Fruit fly (Drosophila melanogaster) whole organism, embryonic: ENCODE data around the gene retm.

Experiments used
- Abd-B ChIP-seq: fragments of 200-800 bp; sonication (Bioruptor generic); optimal IDR thresholded peaks from 2 replicates; lab custom pipeline; 2018; ENCODE audit warnings: missing biosample characterization, mild to moderate bottlenecking, missing genetic modification characterization, moderate library complexity
- CG1024 ChIP-seq: fragments of 200-800 bp; sonication (Bioruptor generic); IDR thresholded peaks from 2 replicates; pipeline ENCODE4 v1.3.6; 2022; ENCODE audit warnings: missing biosample characterization, missing genetic modification characterization
- CG11398 ChIP-seq: fragments of 200-800 bp; sonication (Bioruptor generic); optimal IDR thresholded peaks from 2 replicates; lab custom pipeline; 2016; ENCODE audit warnings: missing biosample characterization, missing genetic modification characterization
- CG12155 ChIP-seq: fragments of 200-800 bp; sonication (Bioruptor generic); optimal IDR thresholded peaks from 3 replicates; lab custom pipeline; 2016; ENCODE audit warnings: missing biosample characterization, missing genetic modification characterization
- CG12219 ChIP-seq: fragments of 200-800 bp; sonication (Bioruptor generic); optimal IDR thresholded peaks from 3 replicates; lab custom pipeline; 2018; ENCODE audit warnings: missing biosample characterization, mild to moderate bottlenecking, missing genetic modification characterization
- CG12659 ChIP-seq: fragments of 200-800 bp; sonication (Bioruptor generic); optimal IDR thresholded peaks from 3 replicates; lab custom pipeline; 2017; ENCODE audit warnings: mild to moderate bottlenecking, missing biosample characterization, missing genetic modification reagents, missing genetic modification characterization
- CG13123 ChIP-seq: fragments of 200-800 bp; sonication (Bioruptor generic); optimal IDR thresholded peaks from 2 replicates; lab custom pipeline; 2016; ENCODE audit warnings: missing biosample characterization, missing genetic modification characterization
- CG13775 ChIP-seq: fragments of 200-800 bp; sonication (Bioruptor generic); optimal IDR thresholded peaks from 3 replicates; lab custom pipeline; 2017; ENCODE audit warnings: missing biosample characterization, mild to moderate bottlenecking, missing genetic modification characterization
- CG15269 ChIP-seq: fragments of 200-800 bp; sonication (Bioruptor generic); optimal IDR thresholded peaks from 2 replicates; lab custom pipeline; 2018; ENCODE audit warnings: missing biosample characterization, mild to moderate bottlenecking, missing genetic modification characterization, moderate library complexity
- CG16813 ChIP-seq: fragments of 200-800 bp; sonication (Bioruptor generic); IDR thresholded peaks from 3 replicates; pipeline ENCODE4 v1.3.6; 2022; ENCODE audit warnings: missing biosample characterization, missing genetic modification characterization; ENCODE audit not compliant: partially characterized antibody
- CG17568 ChIP-seq: fragments of 200-800 bp; sonication (Bioruptor generic); optimal IDR thresholded peaks from 2 replicates; lab custom pipeline; 2018; ENCODE audit warnings: missing biosample characterization, mild to moderate bottlenecking, missing genetic modification characterization, moderate library complexity
- CG17612 ChIP-seq: fragments of 200-800 bp; sonication (Bioruptor generic); IDR thresholded peaks from 2 replicates; pipeline ENCODE4 v1.3.6; 2022; ENCODE audit warnings: missing biosample characterization, missing genetic modification characterization
- CG18764 ChIP-seq: fragments of 200-800 bp; sonication (Bioruptor generic); optimal IDR thresholded peaks from 3 replicates; lab custom pipeline; 2016; ENCODE audit warnings: missing biosample characterization, missing genetic modification characterization
- CG32772 ChIP-seq: fragments of 200-800 bp; sonication (Bioruptor generic); IDR thresholded peaks from 2 replicates; pipeline ENCODE4 v1.3.6; 2022; ENCODE audit warnings: missing biosample characterization, missing genetic modification characterization
- CG3838 ChIP-seq: fragments of 200-800 bp; sonication (Bioruptor generic); optimal IDR thresholded peaks from 3 replicates; lab custom pipeline; 2016; ENCODE audit warnings: missing biosample characterization, missing genetic modification characterization
- CG3847 ChIP-seq: fragments of 200-800 bp; sonication (Bioruptor generic); IDR thresholded peaks from 2 replicates; pipeline ENCODE4 v1.3.6; 2022; ENCODE audit warnings: missing biosample characterization, missing genetic modification characterization
- CG4360 ChIP-seq: fragments of 200-800 bp; sonication (Bioruptor generic); IDR thresholded peaks from 2 replicates; pipeline ENCODE4 v1.3.6; 2022; ENCODE audit warnings: missing biosample characterization, missing genetic modification characterization
- CG6683 ChIP-seq: fragments of 200-800 bp; sonication (Bioruptor generic); optimal IDR thresholded peaks from 2 replicates; lab custom pipeline; 2017; ENCODE audit warnings: missing biosample characterization, mild to moderate bottlenecking, missing genetic modification characterization, missing genetic modification reagents
- CG7271 ChIP-seq: fragments of 200-800 bp; sonication (Bioruptor generic); optimal IDR thresholded peaks from 2 replicates; lab custom pipeline; 2018; ENCODE audit warnings: missing biosample characterization, mild to moderate bottlenecking, missing genetic modification characterization, moderate library complexity
- CG7839 ChIP-seq: fragments of 200-800 bp; sonication (Bioruptor generic); optimal IDR thresholded peaks from 3 replicates; lab custom pipeline; 2018; ENCODE audit warnings: missing biosample characterization, mild to moderate bottlenecking, missing genetic modification characterization, moderate library complexity
- CG9817 ChIP-seq: fragments of 200-800 bp; sonication (Bioruptor generic); optimal IDR thresholded peaks from 2 replicates; lab custom pipeline; 2018; ENCODE audit warnings: missing biosample characterization, mild to moderate bottlenecking, missing genetic modification characterization, moderate library complexity
- D19A ChIP-seq: fragments of 200-800 bp; optimal IDR thresholded peaks from 3 replicates; lab custom pipeline; 2019; ENCODE audit warnings: missing biosample characterization, mild to moderate bottlenecking, missing genetic modification characterization, moderate library complexity
- D19B ChIP-seq: fragments of 200-800 bp; sonication (Bioruptor generic); optimal IDR thresholded peaks from 2 replicates; lab custom pipeline; 2017; ENCODE audit warnings: missing biosample characterization, mild to moderate bottlenecking, missing genetic modification characterization
- Dp ChIP-seq: fragments of 200-800 bp; sonication (Bioruptor generic); optimal IDR thresholded peaks from 2 replicates; lab custom pipeline; 2018; ENCODE audit warnings: missing biosample characterization, mild to moderate bottlenecking, missing genetic modification characterization, moderate library complexity
- Gug ChIP-seq: fragments of 200-800 bp; sonication (Bioruptor generic); IDR thresholded peaks from 4 replicates; pipeline ENCODE4 v1.3.6; 2022; ENCODE audit warnings: missing biosample characterization, missing genetic modification characterization
- HLH3B ChIP-seq: fragments of 200-800 bp; sonication (Bioruptor generic); IDR thresholded peaks from 2 replicates; pipeline ENCODE4 v1.3.6; 2022; ENCODE audit warnings: missing biosample characterization, missing genetic modification characterization
- HLH4C ChIP-seq: fragments of 200-800 bp; sonication (Bioruptor generic); IDR thresholded peaks from 3 replicates; pipeline ENCODE4 v1.3.6; 2022; ENCODE audit warnings: missing biosample characterization, missing genetic modification characterization; ENCODE audit not compliant: partially characterized antibody
- Mes4 ChIP-seq: fragments of 200-800 bp; sonication (Bioruptor generic); optimal IDR thresholded peaks from 2 replicates; lab custom pipeline; 2016; ENCODE audit warnings: missing biosample characterization, missing genetic modification characterization
- Side ChIP-seq: fragments of 200-800 bp; sonication (Bioruptor generic); optimal IDR thresholded peaks from 2 replicates; lab custom pipeline; 2016; ENCODE audit warnings: missing biosample characterization, missing genetic modification characterization
- Sin3A ChIP-seq: fragments of >200 bp; optimal IDR thresholded peaks from 2 replicates; lab custom pipeline; 2018
- Xbp1 ChIP-seq: fragments of 200-800 bp; sonication (Bioruptor generic); optimal IDR thresholded peaks from 3 replicates; lab custom pipeline; 2016; ENCODE audit warnings: missing biosample characterization, mild to moderate bottlenecking, missing genetic modification characterization
- ab ChIP-seq: fragments of 200-800 bp; sonication (Bioruptor generic); optimal IDR thresholded peaks from 2 replicates; lab custom pipeline; 2016; ENCODE audit warnings: missing biosample characterization, missing genetic modification characterization
- bcd ChIP-seq: fragments of 200-800 bp; sonication (Bioruptor generic); optimal IDR thresholded peaks from 2 replicates; lab custom pipeline; 2017; ENCODE audit warnings: missing biosample characterization, mild to moderate bottlenecking, missing genetic modification characterization
- btn ChIP-seq: fragments of 200-800 bp; sonication (Bioruptor generic); optimal IDR thresholded peaks from 2 replicates; lab custom pipeline; 2016; ENCODE audit warnings: missing biosample characterization, missing genetic modification characterization
- fd102C ChIP-seq: fragments of 200-800 bp; sonication (Bioruptor generic); optimal IDR thresholded peaks from 2 replicates; lab custom pipeline; 2018; ENCODE audit warnings: missing biosample characterization, mild to moderate bottlenecking, missing genetic modification characterization, moderate library complexity
- gcm2 ChIP-seq: fragments of 200-800 bp; sonication (Bioruptor generic); optimal IDR thresholded peaks from 2 replicates; lab custom pipeline; 2016; ENCODE audit warnings: missing biosample characterization, missing genetic modification characterization
- gsb-n ChIP-seq: fragments of 200-800 bp; sonication (Bioruptor generic); optimal IDR thresholded peaks from 3 replicates; lab custom pipeline; 2018; ENCODE audit warnings: missing biosample characterization, mild to moderate bottlenecking, missing genetic modification characterization
- insv ChIP-seq, 2 experiments: fragments of 200-800 bp; sonication (Bioruptor generic); optimal IDR thresholded peaks; 3 replicates each; lab custom pipeline; 2016 to 2018; ENCODE audit warnings: missing biosample characterization in 2 of 2, missing genetic modification characterization in 2 of 2
- inv ChIP-seq: fragments of 200-800 bp; sonication (Bioruptor generic); IDR thresholded peaks from 2 replicates; pipeline ENCODE4 v1.3.6; 2022; ENCODE audit warnings: missing biosample characterization, missing genetic modification characterization; ENCODE audit not compliant: partially characterized antibody
- jing ChIP-seq: fragments of 200-800 bp; sonication (Bioruptor generic); optimal IDR thresholded peaks from 2 replicates; lab custom pipeline; 2018; ENCODE audit warnings: missing biosample characterization, mild to moderate bottlenecking, missing genetic modification characterization
- lbe ChIP-seq: fragments of 200-800 bp; sonication (Bioruptor generic); optimal IDR thresholded peaks from 2 replicates; lab custom pipeline; 2016; ENCODE audit warnings: missing biosample characterization, mild to moderate bottlenecking, missing genetic modification characterization
- ranshi ChIP-seq: fragments of 200-800 bp; sonication (Bioruptor generic); IDR thresholded peaks from 2 replicates; pipeline ENCODE4 v1.3.6; 2022; ENCODE audit warnings: missing biosample characterization, missing genetic modification characterization
- ro ChIP-seq: fragments of 200-800 bp; sonication (Bioruptor generic); IDR thresholded peaks from 2 replicates; pipeline ENCODE4 v1.3.6; 2022; ENCODE audit warnings: missing biosample characterization, missing genetic modification characterization
- schlank ChIP-seq: fragments of 200-800 bp; sonication (Bioruptor generic); optimal IDR thresholded peaks from 2 replicates; lab custom pipeline; 2018; ENCODE audit warnings: missing biosample characterization, mild to moderate bottlenecking, missing genetic modification characterization
- sd ChIP-seq: fragments of 200-800 bp; sonication (Bioruptor generic); optimal IDR thresholded peaks from 3 replicates; lab custom pipeline; 2018; ENCODE audit warnings: missing biosample characterization, mild to moderate bottlenecking, missing genetic modification characterization, moderate library complexity
- sens-2 ChIP-seq: fragments of 200-800 bp; sonication (Bioruptor generic); IDR thresholded peaks from 2 replicates; pipeline ENCODE4 v1.3.6; 2022; ENCODE audit warnings: missing biosample characterization, missing genetic modification characterization
- sisA ChIP-seq: fragments of 200-800 bp; sonication (Bioruptor generic); IDR thresholded peaks from 2 replicates; pipeline ENCODE4 v1.3.6; 2022; ENCODE audit warnings: missing biosample characterization, missing genetic modification characterization
- slbo ChIP-seq: fragments of 200-800 bp; sonication (Bioruptor generic); IDR thresholded peaks from 2 replicates; pipeline ENCODE4 v1.3.6; 2022; ENCODE audit warnings: missing biosample characterization, missing genetic modification characterization
- slp2 ChIP-seq: fragments of 200-800 bp; sonication (Bioruptor generic); optimal IDR thresholded peaks from 2 replicates; lab custom pipeline; 2016; ENCODE audit warnings: missing biosample characterization, missing genetic modification characterization
- tup ChIP-seq: fragments of 200-800 bp; sonication (Bioruptor generic); optimal IDR thresholded peaks from 2 replicates; lab custom pipeline; 2016; ENCODE audit warnings: missing biosample characterization, mild to moderate bottlenecking, missing genetic modification characterization, moderate library complexity
- twi ChIP-seq: fragments of 200-800 bp; optimal IDR thresholded peaks from 2 replicates; lab custom pipeline; 2019; ENCODE audit warnings: missing biosample characterization, mild to moderate bottlenecking, missing genetic modification characterization, moderate library complexity

retm gene

dm6 chr2L:6488676-6489140 lies 33.0 kb upstream of the retm start, which contains the start of the genes KFase and epsilonCOP (continued):
- TF ChIP-seq Dp: peak; percentile 55
- TF ChIP-seq CG13775: peak; percentile 69
- no peak for TF ChIP-seq jing
- TF ChIP-seq CG12659: peak; percentile 89
- TF ChIP-seq schlank (tag; lab: Kevin White, UChicago): no peak
- TF ChIP-seq gcm2: no peak
- no peak for TF ChIP-seq CG3838 (GFP tag; lab: Kevin White, UChicago)
- peak; percentile 39 for TF ChIP-seq Side (GFP tag; lab: Kevin White, UChicago)
- TF ChIP-seq CG18764 (GFP tag; lab: Kevin White, UChicago): peak; percentile 20
- TF ChIP-seq ab (GFP tag; lab: Kevin White, UChicago): no peak
- TF ChIP-seq HLH3B (GFP tag; lab: Robert Waterston, UW): no peak
- TF ChIP-seq D19A: peak; percentile 23
- peak; percentile 52 for TF ChIP-seq Abd-B (GFP tag; lab: Kevin White, UChicago)
- TF ChIP-seq twi (tag; lab: Kevin White, UChicago): peak; percentile 21
- TF ChIP-seq gsb-n (tag; lab: Kevin White, UChicago): peak; percentile 58
- TF ChIP-seq Mes4 (GFP tag; lab: Kevin White, UChicago): peak; percentile 52
- TF ChIP-seq CG1024 (GFP tag; lab: Robert Waterston, UW): no peak
- TF ChIP-seq slp2 (GFP tag; lab: Kevin White, UChicago): no peak
- TF ChIP-seq sisA: no peak
- peak in 1 of 2 experiments; percentile 19 for TF ChIP-seq insv (GFP tag; optimal IDR thresholded peaks at IDR 0.05; lab: Kevin White, UChicago)
- peak; percentile 58 for TF ChIP-seq CG12155 (GFP tag; lab: Kevin White, UChicago)
- no peak for TF ChIP-seq sens-2 (GFP tag; lab: Robert Waterston, UW)
- TF ChIP-seq CG32772 (GFP tag; lab: Robert Waterston, UW): no peak
- no peak for TF ChIP-seq ro (GFP tag; lab: Robert Waterston, UW)
- peak; percentile 74 for TF ChIP-seq Xbp1 (GFP tag; lab: Kevin White, UChicago)
- peak; percentile 63 for TF ChIP-seq sd (tag; lab: Kevin White, UChicago)
- peak; percentile 47 for TF ChIP-seq CG6683 (GFP tag; lab: Kevin White, UChicago)
- TF ChIP-seq CG16813 (GFP tag; lab: Robert Waterston, UW): peak; percentile 68
- peak; percentile 45 for TF ChIP-seq CG7839 (tag; lab: Kevin White, UChicago)
- peak; percentile 61 for TF ChIP-seq CG15269 (tag; lab: Kevin White, UChicago)
- peak; percentile 5 for TF ChIP-seq D19B
- no peak for TF ChIP-seq btn (GFP tag; lab: Kevin White, UChicago)
- TF ChIP-seq slbo (GFP tag; lab: Robert Waterston, UW): peak; percentile 65
- peak; percentile 22 for TF ChIP-seq CG11398 (GFP tag; lab: Kevin White, UChicago)
- TF ChIP-seq Gug (GFP tag; lab: Robert Waterston, UW): no peak; the same call in 3 of the 4 replicates
- no peak for TF ChIP-seq CG12219
- peak; percentile 75; the same call in 1 of the 2 replicates for TF ChIP-seq CG3847 (GFP tag; lab: Robert Waterston, UW)
- TF ChIP-seq CG7271 (tag; lab: Kevin White, UChicago): peak; percentile 17
- TF ChIP-seq HLH4C (GFP tag; lab: Robert Waterston, UW): peak; percentile 87
- TF ChIP-seq Sin3A (lab: Kevin White, UChicago): peak; percentile 43
- no peak for TF ChIP-seq tup
- TF ChIP-seq ranshi (GFP tag; lab: Robert Waterston, UW): peak; percentile 43; the same call in 1 of the 2 replicates
- TF ChIP-seq bcd (GFP tag; lab: Kevin White, UChicago): peak; percentile 59
- TF ChIP-seq inv (GFP tag; lab: Robert Waterston, UW): peak; percentile 61
- no peak for TF ChIP-seq CG17568 (GFP tag; lab: Kevin White, UChicago)
- peak; percentile 59 for TF ChIP-seq CG13123 (GFP tag; lab: Kevin White, UChicago)
- no peak for TF ChIP-seq CG17612
- peak; percentile 46 for TF ChIP-seq CG9817
- peak; percentile 62 for TF ChIP-seq lbe (GFP tag; lab: Kevin White, UChicago)
- TF ChIP-seq CG4360 (GFP tag; lab: Robert Waterston, UW): no peak
- no peak for TF ChIP-seq fd102C (GFP tag; lab: Kevin White, UChicago)
